Fruit fly (Drosophila melanogaster) whole organism, embryonic: Measurements from ENCODE around the gene gdl.

Experiments
- Awh ChIP-seq: fragments of 200-800 bp; sonication (Bioruptor generic); IDR thresholded peaks from 2 replicates; pipeline ENCODE4, ENCODE4 v1.3.6; 2022; ENCODE audit warnings: missing biosample characterization, missing genetic modification characterization
- BtbVII ChIP-seq: fragments of 200-800 bp; sonication (Bioruptor generic); optimal IDR thresholded peaks from 3 replicates; lab custom pipeline; 2017; ENCODE audit warnings: missing biosample characterization, mild to moderate bottlenecking, missing genetic modification characterization
- CG10979 ChIP-seq: fragments of 200-800 bp; sonication (Bioruptor generic); optimal IDR thresholded peaks from 2 replicates; lab custom pipeline; 2018; ENCODE audit warnings: missing biosample characterization, mild to moderate bottlenecking, missing genetic modification characterization, moderate library complexity
- CG12071 ChIP-seq: fragments of 200-800 bp; sonication (Bioruptor generic); optimal IDR thresholded peaks from 3 replicates; lab custom pipeline; 2018; ENCODE audit warnings: missing biosample characterization, mild to moderate bottlenecking, missing genetic modification characterization
- CG12155 ChIP-seq: fragments of 200-800 bp; sonication (Bioruptor generic); optimal IDR thresholded peaks from 3 replicates; lab custom pipeline; 2016; ENCODE audit warnings: missing biosample characterization, missing genetic modification characterization
- CG12391 ChIP-seq: fragments of 200-800 bp; sonication (Bioruptor generic); optimal IDR thresholded peaks from 3 replicates; lab custom pipeline; 2018; ENCODE audit warnings: missing biosample characterization, mild to moderate bottlenecking, missing genetic modification characterization, moderate library complexity
- CG15601 ChIP-seq: fragments of 200-800 bp; sonication (Bioruptor generic); optimal IDR thresholded peaks from 3 replicates; lab custom pipeline; 2019; ENCODE audit warnings: missing biosample characterization, mild to moderate bottlenecking, missing genetic modification characterization, moderate library complexity
- CG1603 ChIP-seq: fragments of 200-800 bp; sonication (Bioruptor generic); optimal IDR thresholded peaks from 2 replicates; lab custom pipeline; 2019; ENCODE audit warnings: missing biosample characterization, mild to moderate bottlenecking, missing genetic modification characterization, moderate library complexity
- CG17802 ChIP-seq: fragments of 200-800 bp; sonication (Bioruptor generic); optimal IDR thresholded peaks from 2 replicates; lab custom pipeline; 2018; ENCODE audit warnings: missing biosample characterization, mild to moderate bottlenecking, missing genetic modification characterization, moderate library complexity
- CG17829 ChIP-seq: fragments of 200-800 bp; optimal IDR thresholded peaks from 2 replicates; lab custom pipeline; 2019; ENCODE audit warnings: missing biosample characterization, mild to moderate bottlenecking, missing genetic modification characterization, moderate library complexity
- CG2678 ChIP-seq: fragments of 200-800 bp; sonication (Bioruptor generic); optimal IDR thresholded peaks from 3 replicates; lab custom pipeline; 2019; ENCODE audit warnings: missing biosample characterization, mild to moderate bottlenecking, missing genetic modification characterization, moderate library complexity
- CG2875 ChIP-seq: fragments of 200-800 bp; sonication (Bioruptor generic); optimal IDR thresholded peaks from 2 replicates; lab custom pipeline; 2017; ENCODE audit warnings: missing biosample characterization, mild to moderate bottlenecking, missing genetic modification characterization, missing genetic modification reagents
- CG31224 ChIP-seq: fragments of 200-800 bp; sonication (Bioruptor generic); IDR thresholded peaks from 2 replicates; pipeline ENCODE4 v1.3.6; 2022; ENCODE audit warnings: missing biosample characterization, missing genetic modification characterization
- CG3163 ChIP-seq: fragments of 200-800 bp; sonication (Bioruptor generic); optimal IDR thresholded peaks from 3 replicates; lab custom pipeline; 2016; ENCODE audit warnings: missing biosample characterization, missing genetic modification characterization
- CG3281 ChIP-seq: fragments of 200-800 bp; sonication (Bioruptor generic); optimal IDR thresholded peaks from 3 replicates; lab custom pipeline; 2017; ENCODE audit warnings: missing biosample characterization, mild to moderate bottlenecking, missing genetic modification characterization
- CG33213 ChIP-seq: fragments of 200-800 bp; sonication (Bioruptor generic); optimal IDR thresholded peaks from 3 replicates; lab custom pipeline; 2016; ENCODE audit warnings: missing biosample characterization, missing genetic modification characterization
- CG33557 ChIP-seq: fragments of 200-800 bp; sonication (Bioruptor generic); optimal IDR thresholded peaks from 2 replicates; lab custom pipeline; 2019; ENCODE audit warnings: missing biosample characterization, mild to moderate bottlenecking, missing genetic modification characterization, moderate library complexity
- CG6683 ChIP-seq: fragments of 200-800 bp; sonication (Bioruptor generic); optimal IDR thresholded peaks from 2 replicates; lab custom pipeline; 2017; ENCODE audit warnings: missing biosample characterization, mild to moderate bottlenecking, missing genetic modification characterization, missing genetic modification reagents
- CG6813 ChIP-seq: fragments of 200-800 bp; sonication (Bioruptor generic); optimal IDR thresholded peaks from 2 replicates; lab custom pipeline; 2017; ENCODE audit warnings: missing biosample characterization, missing genetic modification characterization, mild to moderate bottlenecking, moderate library complexity, missing genetic modification reagents
- CG7786 ChIP-seq: fragments of 200-800 bp; sonication (Bioruptor generic); optimal IDR thresholded peaks from 2 replicates; lab custom pipeline; 2016; ENCODE audit warnings: missing biosample characterization, missing genetic modification characterization
- CG8388 ChIP-seq: fragments of 200-800 bp; sonication (Bioruptor generic); optimal IDR thresholded peaks from 2 replicates; lab custom pipeline; 2019; ENCODE audit warnings: missing biosample characterization, mild to moderate bottlenecking, missing genetic modification characterization, moderate library complexity
- Max ChIP-seq: fragments of 200-800 bp; sonication (Bioruptor generic); optimal IDR thresholded peaks from 2 replicates; lab custom pipeline; 2016; ENCODE audit warnings: missing biosample characterization, mild to moderate bottlenecking, missing genetic modification characterization
- Myb ChIP-seq: fragments of 200-800 bp; sonication (Bioruptor generic); optimal IDR thresholded peaks from 2 replicates; lab custom pipeline; 2016; ENCODE audit warnings: missing biosample characterization, missing genetic modification characterization
- NfI ChIP-seq: fragments of 200-800 bp; sonication (Bioruptor generic); optimal IDR thresholded peaks from 3 replicates; lab custom pipeline; 2018; ENCODE audit warnings: missing biosample characterization, mild to moderate bottlenecking, missing genetic modification characterization, moderate library complexity
- Sry-β ChIP-seq: fragments of 200-800 bp; sonication (Bioruptor generic); optimal IDR thresholded peaks from 2 replicates; lab custom pipeline; 2018; ENCODE audit warnings: missing biosample characterization, mild to moderate bottlenecking, missing genetic modification characterization, moderate library complexity
- Trl ChIP-seq, 3 experiments: fragments of >200 bp in 2 of 3; fragments of 200-800 bp in 1 of 3; sonication (Bioruptor generic) in 1 of 3; optimal IDR thresholded peaks; 2 replicates in 1 of 3; 3 replicates in 2 of 3; lab custom pipeline; 2016 to 2017; ENCODE audit warnings: missing biosample characterization in 1 of 3, missing genetic modification characterization in 1 of 3
- abd-A ChIP-seq: fragments of 200-800 bp; sonication (Bioruptor generic); optimal IDR thresholded peaks from 3 replicates; lab custom pipeline; 2019; ENCODE audit warnings: missing biosample characterization, mild to moderate bottlenecking, missing genetic modification characterization, moderate library complexity
- bcd ChIP-seq: fragments of 200-800 bp; sonication (Bioruptor generic); optimal IDR thresholded peaks from 2 replicates; lab custom pipeline; 2017; ENCODE audit warnings: missing biosample characterization, mild to moderate bottlenecking, missing genetic modification characterization
- btn ChIP-seq: fragments of 200-800 bp; sonication (Bioruptor generic); optimal IDR thresholded peaks from 2 replicates; lab custom pipeline; 2016; ENCODE audit warnings: missing biosample characterization, missing genetic modification characterization
- cas ChIP-seq: fragments of 200-800 bp; sonication (Bioruptor generic); IDR thresholded peaks from 2 replicates; pipeline ENCODE4 v1.3.6; 2022; ENCODE audit warnings: missing biosample characterization, missing genetic modification characterization
- dmrt11E ChIP-seq: fragments of 200-800 bp; sonication (Bioruptor generic); optimal IDR thresholded peaks from 3 replicates; lab custom pipeline; 2018; ENCODE audit warnings: missing biosample characterization, mild to moderate bottlenecking, missing genetic modification characterization, moderate library complexity
- dpn ChIP-seq, 2 experiments: fragments of 200-800 bp; sonication (Bioruptor generic); optimal IDR thresholded peaks; 3 replicates each; lab custom pipeline; 2016; ENCODE audit warnings: missing biosample characterization in 2 of 2, missing genetic modification characterization in 2 of 2
- gfzf ChIP-seq: fragments of 200-800 bp; sonication (Bioruptor generic); optimal IDR thresholded peaks from 2 replicates; lab custom pipeline; 2016; ENCODE audit warnings: missing biosample characterization, mild to moderate bottlenecking, missing genetic modification characterization, moderate library complexity
- ind ChIP-seq: fragments of 200-800 bp; sonication (Bioruptor generic); optimal IDR thresholded peaks from 3 replicates; lab custom pipeline; 2016; ENCODE audit warnings: missing biosample characterization, missing genetic modification characterization
- jumu ChIP-seq: fragments of 200-800 bp; sonication (Bioruptor generic); optimal IDR thresholded peaks from 3 replicates; lab custom pipeline; 2016; ENCODE audit warnings: missing biosample characterization, missing genetic modification characterization
- lilli ChIP-seq: fragments of 200-800 bp; sonication (Bioruptor generic); optimal IDR thresholded peaks from 3 replicates; lab custom pipeline; 2016; ENCODE audit warnings: missing biosample characterization, missing genetic modification characterization
- maf-S ChIP-seq: fragments of 200-800 bp; sonication (Bioruptor generic); optimal IDR thresholded peaks from 2 replicates; lab custom pipeline; 2016; ENCODE audit warnings: missing biosample characterization, missing genetic modification characterization
- mam ChIP-seq: fragments of 200-800 bp; sonication (Bioruptor generic); optimal IDR thresholded peaks from 3 replicates; lab custom pipeline; 2016; ENCODE audit warnings: missing biosample characterization, missing genetic modification characterization
- oc ChIP-seq: fragments of 200-800 bp; sonication (Bioruptor generic); optimal IDR thresholded peaks from 2 replicates; lab custom pipeline; 2018; ENCODE audit warnings: missing biosample characterization, mild to moderate bottlenecking, missing genetic modification characterization, moderate library complexity
- pho ChIP-seq: fragments of 200-800 bp; sonication (Bioruptor generic); optimal IDR thresholded peaks from 2 replicates; lab custom pipeline; 2016; ENCODE audit warnings: missing biosample characterization, missing genetic modification characterization
- prd ChIP-seq, 3 experiments: fragments of >200 bp in 2 of 3; fragments of 200-800 bp in 1 of 3; sonication (Bioruptor generic) in 1 of 3; optimal IDR thresholded peaks in 2 of 3; IDR thresholded peaks in 1 of 3; 2 replicates in 2 of 3; 3 replicates in 1 of 3; pipeline versions ENCODE4 v1.3.6 to Lab custom; 2017 to 2022; ENCODE audit warnings: missing biosample characterization in 1 of 3, missing genetic modification characterization in 1 of 3
- seq ChIP-seq: fragments of 200-800 bp; sonication (Bioruptor generic); IDR thresholded peaks from 2 replicates; pipeline ENCODE4 v1.3.6; 2022; ENCODE audit warnings: missing biosample characterization, missing genetic modification characterization
- slou ChIP-seq: fragments of 200-800 bp; sonication (Bioruptor generic); optimal IDR thresholded peaks from 3 replicates; lab custom pipeline; 2016; ENCODE audit warnings: missing biosample characterization, missing genetic modification characterization
- tgo ChIP-seq: fragments of 200-800 bp; sonication (Bioruptor generic); IDR thresholded peaks from 3 replicates; pipeline ENCODE4 v1.3.6; 2022; ENCODE audit warnings: missing biosample characterization, missing genetic modification characterization
- tin ChIP-seq: fragments of 200-800 bp; sonication (Bioruptor generic); optimal IDR thresholded peaks from 3 replicates; lab custom pipeline; 2016; ENCODE audit warnings: missing biosample characterization, missing genetic modification characterization
- tio ChIP-seq: fragments of 200-800 bp; sonication (Bioruptor generic); optimal IDR thresholded peaks from 2 replicates; lab custom pipeline; 2017; ENCODE audit warnings: missing biosample characterization, missing genetic modification characterization, inconsistent platforms
- unpg ChIP-seq: fragments of 200-800 bp; sonication (Bioruptor generic); optimal IDR thresholded peaks from 3 replicates; lab custom pipeline; 2018; ENCODE audit warnings: missing biosample characterization, mild to moderate bottlenecking, missing genetic modification characterization, moderate library complexity
- zf30C ChIP-seq: fragments of 200-800 bp; sonication (Bioruptor generic); optimal IDR thresholded peaks from 3 replicates; lab custom pipeline; 2018; ENCODE audit warnings: missing biosample characterization, mild to moderate bottlenecking, missing genetic modification characterization

gdl gene

dm6 chr3L:15533402-15534129, 24.3 kb downstream of the gdl start (continued):
- TF ChIP-seq CG1603 (tag; lab: Kevin White, UChicago) (peak; percentile 36), CG3163 (GFP tag; lab: Kevin White, UChicago) (peak; percentile 16), slou (GFP tag; lab: Kevin White, UChicago) (no peak), Awh (GFP tag; lab: Robert Waterston, UW) (peak; percentile 12; the same call in 1 of the 2 replicates), gfzf (GFP tag; lab: Kevin White, UChicago) (no peak), prd (optimal IDR thresholded peaks at IDR 0.05; lab: Kevin White, UChicago) (no peak), prd (GFP tag; IDR thresholded peaks at IDR 0.05; lab: Robert Waterston, UW) (0 out of 3 replicates have a peak, but pooled peaks have one; percentile 17), btn (GFP tag; lab: Kevin White, UChicago) (peak; percentile 37), jumu (GFP tag; lab: Kevin White, UChicago) (no peak), CG8388 (peak; percentile 20), Sry-β (GFP tag; lab: Kevin White, UChicago) (no peak), Max (GFP tag; lab: Kevin White, UChicago) (peak; percentile 1), Myb (GFP tag; lab: Kevin White, UChicago) (no peak), mam (GFP tag; lab: Kevin White, UChicago) (peak; percentile 52), CG6683 (GFP tag; lab: Kevin White, UChicago) (no peak), lilli (peak; percentile 29), CG17802 (tag; lab: Kevin White, UChicago) (peak; percentile 46), bcd (GFP tag; lab: Kevin White, UChicago) (peak; percentile 28), tin (GFP tag; lab: Kevin White, UChicago) (no peak), BtbVII (GFP tag; lab: Kevin White, UChicago) (no peak), NfI (GFP tag; lab: Kevin White, UChicago) (peak; percentile 36), unpg (GFP tag; lab: Kevin White, UChicago) (peak; percentile 41), CG15601 (tag; lab: Kevin White, UChicago) (peak; percentile 25), CG2678 (peak; percentile 44), CG7786 (GFP tag; lab: Kevin White, UChicago) (peak; percentile 53), CG33213 (GFP tag; lab: Kevin White, UChicago) (no peak), zf30C (GFP tag; lab: Kevin White, UChicago) (no peak), CG2875 (GFP tag; lab: Kevin White, UChicago) (peak; percentile 32), tgo (GFP tag; lab: Robert Waterston, UW) (no peak), Trl (optimal IDR thresholded peaks at IDR 0.05; lab: Kevin White, UChicago) (peak; percentile 11 to 17), Trl (GFP tag; optimal IDR thresholded peaks at IDR 0.05; lab: Kevin White, UChicago) (peak; percentile 56), CG12155 (GFP tag; lab: Kevin White, UChicago) (peak; percentile 1), dpn (GFP tag; optimal IDR thresholded peaks at IDR 0.05; lab: Kevin White, UChicago) (peak in 1 of 2 experiments; percentile 4), CG6813 (GFP tag; lab: Kevin White, UChicago) (peak; percentile 23), tio (no peak), pho (GFP tag; lab: Kevin White, UChicago) (no peak), dmrt11E (tag; lab: Kevin White, UChicago) (peak; percentile 19), CG31224 (GFP tag; lab: Robert Waterston, UW) (no peak), CG33557 (GFP tag; lab: Kevin White, UChicago) (peak; percentile 34), CG10979 (tag; lab: Kevin White, UChicago) (peak; percentile 39), CG17829 (tag; lab: Kevin White, UChicago) (peak; percentile 42), CG12391 (tag; lab: Kevin White, UChicago) (peak; percentile 32), cas (GFP tag; lab: Robert Waterston, UW) (0 out of 2 replicates have a peak, but pooled peaks have one; percentile 5), seq (GFP tag; lab: Robert Waterston, UW) (no peak), maf-S (GFP tag; lab: Kevin White, UChicago) (no peak), CG3281 (GFP tag; lab: Kevin White, UChicago) (peak; percentile 26), abd-A (peak; percentile 62), CG12071 (GFP tag; lab: Kevin White, UChicago) (peak; percentile 48), oc (tag; lab: Kevin White, UChicago) (peak; percentile 66), ind (GFP tag; lab: Kevin White, UChicago) (peak; percentile 52)
